Fruit fly (Drosophila melanogaster): ENCODE results near the gene rsh.

Gene rsh

dm6 chrX:12947670-12948069 lies 40.7 kb upstream of the rsh start (continued):
- TF ChIP-seq MBD-R2 (GFP tag; IDR thresholded peaks at IDR 0.05) (no peak), chm (GFP tag; IDR thresholded peaks at IDR 0.05) (no peak), fd3F (GFP tag; optimal IDR thresholded peaks at IDR 0.05) (no peak), CG7839 (tag; optimal IDR thresholded peaks at IDR 0.05) (peak; percentile 16), CG14441 (GFP tag; IDR thresholded peaks at IDR 0.05) (no peak), Adf1 (GFP tag; IDR thresholded peaks at IDR 0.05) (no peak), CG4707 (GFP tag; optimal IDR thresholded peaks at IDR 0.05) (peak; percentile 43), CG31441 (GFP tag; IDR thresholded peaks at IDR 0.05) (peak; percentile 18; the same call in 1 of the 2 replicates), zf30C (GFP tag; optimal IDR thresholded peaks at IDR 0.05) (no peak), Sox102F (GFP tag; optimal IDR thresholded peaks at IDR 0.05) (no peak), YL-1 (GFP tag; optimal IDR thresholded peaks at IDR 0.05) (peak; percentile 11), CG43689 (GFP tag; IDR thresholded peaks at IDR 0.05) (no peak), CG6254 (GFP tag; optimal IDR thresholded peaks at IDR 0.05) (peak; percentile 25), ATbp (GFP tag; optimal IDR thresholded peaks at IDR 0.05) (peak; percentile 31), slp2 (GFP tag; optimal IDR thresholded peaks at IDR 0.05) (no peak), CG8478 (optimal IDR thresholded peaks at IDR 0.05) (no peak), sens (GFP tag) (peak; percentile 50), Fer3 (tag; optimal IDR thresholded peaks at IDR 0.05) (peak; percentile 10)

- no peak for TF ChIP-seq exex (tag; optimal IDR thresholded peaks at IDR 0.05)
- TF ChIP-seq CG9727 (GFP tag; optimal IDR thresholded peaks at IDR 0.05) = peak; percentile 12
- TF ChIP-seq lola (GFP tag; optimal IDR thresholded peaks at IDR 0.05) = no peak
- no peak for TF ChIP-seq CG33213 (GFP tag; optimal IDR thresholded peaks at IDR 0.05)
- TF ChIP-seq CG30431 (GFP tag; optimal IDR thresholded peaks at IDR 0.05) = no peak
- TF ChIP-seq CG32532 (GFP tag; IDR thresholded peaks at IDR 0.05) = 0 out of 2 replicates have a peak, but pooled peaks have one; percentile 9
- TF ChIP-seq Sox102F (GFP tag; optimal IDR thresholded peaks at IDR 0.05) = peak; percentile 39
- TF ChIP-seq amos (GFP tag; IDR thresholded peaks at IDR 0.05; ENCODE audit: partially characterized antibody) = no peak
- no peak for TF ChIP-seq ara (GFP tag; IDR thresholded peaks at IDR 0.05)
- peak; percentile 56 for TF ChIP-seq CG11504 (tag; optimal IDR thresholded peaks at IDR 0.05)
- no peak for TF ChIP-seq ham (GFP tag; IDR thresholded peaks at IDR 0.05)
- TF ChIP-seq Stat92E (GFP tag; optimal IDR thresholded peaks at IDR 0.05) = no peak
- TF ChIP-seq Asciz (GFP tag; optimal IDR thresholded peaks at IDR 0.05) = no peak
- TF ChIP-seq lab (GFP tag; optimal IDR thresholded peaks at IDR 0.05) = peak; percentile 36
- TF ChIP-seq CG32772 (GFP tag; IDR thresholded peaks at IDR 0.05) = no peak
- 0 out of 2 replicates have a peak, but pooled peaks have one; percentile 19 for TF ChIP-seq CG3847 (GFP tag; IDR thresholded peaks at IDR 0.05)
- TF ChIP-seq sr (GFP tag; IDR thresholded peaks at IDR 0.05) = no peak
- TF ChIP-seq hbn (GFP tag; IDR thresholded peaks at IDR 0.05; ENCODE audit: partially characterized antibody) = no peak
- peak; percentile 19 for TF ChIP-seq CG13424 (tag; optimal IDR thresholded peaks at IDR 0.05)
- no peak for TF ChIP-seq CG2202 (tag; optimal IDR thresholded peaks at IDR 0.05)
- peak; percentile 11; the same call in 1 of the 2 replicates for TF ChIP-seq CG10366 (GFP tag; IDR thresholded peaks at IDR 0.05)
- no peak for TF ChIP-seq CG10959 (GFP tag; IDR thresholded peaks at IDR 0.05)
- no peak for TF ChIP-seq CG34376 (GFP tag; optimal IDR thresholded peaks at IDR 0.05)
- TF ChIP-seq CG30403 (GFP tag; optimal IDR thresholded peaks at IDR 0.05) = peak; percentile 34
- no peak for TF ChIP-seq Awh (GFP tag; IDR thresholded peaks at IDR 0.05)
- TF ChIP-seq bsh (GFP tag; optimal IDR thresholded peaks at IDR 0.05) = no peak
- TF ChIP-seq CG13123 (GFP tag; optimal IDR thresholded peaks at IDR 0.05) = no peak
- peak; percentile 41 for TF ChIP-seq grau (tag; optimal IDR thresholded peaks at IDR 0.05)
- peak; percentile 27; the same call in 1 of the 2 replicates for TF ChIP-seq ranshi (GFP tag; IDR thresholded peaks at IDR 0.05)
- TF ChIP-seq esg (GFP tag; conservative IDR thresholded peaks at IDR 0.05) = 0 out of 2 replicates have a peak, but pooled peaks have one; percentile 8
- TF ChIP-seq CG12659 (GFP tag; optimal IDR thresholded peaks at IDR 0.05) = peak; percentile 7
- TF ChIP-seq Hmr (GFP tag; optimal IDR thresholded peaks at IDR 0.05) = peak; percentile 35
- TF ChIP-seq luna (GFP tag; optimal IDR thresholded peaks at IDR 0.05) = no peak
- peak; percentile 29; the same call in 1 of the 2 replicates for TF ChIP-seq CG31441 (GFP tag; IDR thresholded peaks at IDR 0.05)
These were observed 31.0 kb upstream of the rsh start, which contains the start of gene hec for dm6 chrX:12957412-12957895. hec (minus strand) TSS chrX:12957462.
